Worm (Caenorhabditis elegans) whole organism, L3 larva: ENCODE data around the gene srh-123.

Experiments used
- R02D3.7 ChIP-seq: fragments of 150-350 bp; optimal IDR thresholded peaks from 2 replicates; lab custom pipeline; 2014; ENCODE audit warnings: missing biosample characterization, missing genetic modification characterization
- aly-2 ChIP-seq: fragments of 150-350 bp; optimal IDR thresholded peaks from 2 replicates; lab custom pipeline; 2014; ENCODE audit warnings: missing biosample characterization, missing genetic modification characterization
- ama-1 ChIP-seq: fragments of 150-350 bp; optimal IDR thresholded peaks from 2 replicates; lab custom pipeline; 2018
- ceh-82 ChIP-seq: fragments of 150-350 bp; optimal IDR thresholded peaks from 2 replicates; lab custom pipeline; 2014; ENCODE audit warnings: missing biosample characterization, missing genetic modification characterization
- ceh-9 ChIP-seq: sonication (generic microtip); optimal IDR thresholded peaks from 2 replicates; lab custom pipeline; 2018; ENCODE audit warnings: missing biosample characterization, missing genetic modification characterization
- daf-12 ChIP-seq: fragments of 150-350 bp; optimal IDR thresholded peaks from 2 replicates; lab custom pipeline; 2014; ENCODE audit warnings: missing biosample characterization, missing genetic modification reagents, missing genetic modification characterization
- egl-27 ChIP-seq: sonication (generic microtip); optimal IDR thresholded peaks from 4 replicates; lab custom pipeline; 2017; ENCODE audit warnings: missing biosample characterization, missing genetic modification reagents, missing genetic modification characterization
- egl-5 ChIP-seq: fragments of 150-350 bp; optimal IDR thresholded peaks from 2 replicates; lab custom pipeline; 2017; ENCODE audit warnings: missing biosample characterization, missing genetic modification reagents, missing genetic modification characterization, inconsistent platforms
- elt-1 ChIP-seq: fragments of 150-350 bp; optimal IDR thresholded peaks from 2 replicates; lab custom pipeline; 2014; ENCODE audit warnings: missing biosample characterization, missing genetic modification characterization
- elt-3 ChIP-seq, 3 experiments: fragments of 150-350 bp in 1 of 3; sonication (generic microtip) in 2 of 3; optimal IDR thresholded peaks; 2 replicates in 2 of 3; 4 replicates in 1 of 3; lab custom pipeline; 2014 to 2017; ENCODE audit warnings: missing biosample characterization in 3 of 3, missing genetic modification characterization in 3 of 3
- eor-1 ChIP-seq, 2 experiments: fragments of 150-350 bp; optimal IDR thresholded peaks; 2 replicates each; lab custom pipeline; 2014 to 2018; ENCODE audit warnings: missing biosample characterization in 2 of 2, missing genetic modification characterization in 2 of 2
- fkh-10 ChIP-seq: sonication (generic microtip); optimal IDR thresholded peaks from 2 replicates; lab custom pipeline; 2017; ENCODE audit warnings: missing biosample characterization, missing genetic modification reagents, missing genetic modification characterization
- fkh-2 ChIP-seq: fragments of 150-350 bp; optimal IDR thresholded peaks from 2 replicates; lab custom pipeline; 2014; ENCODE audit warnings: missing biosample characterization, missing genetic modification reagents, missing genetic modification characterization
- fos-1 ChIP-seq: fragments of 150-350 bp; optimal IDR thresholded peaks from 2 replicates; lab custom pipeline; 2014; ENCODE audit warnings: missing biosample characterization, missing genetic modification characterization
- jun-1 ChIP-seq: fragments of 150-350 bp; optimal IDR thresholded peaks from 2 replicates; lab custom pipeline; 2014; ENCODE audit warnings: missing biosample characterization, missing genetic modification reagents, missing genetic modification characterization
- lin-39 ChIP-seq: fragments of 150-350 bp; optimal IDR thresholded peaks from 2 replicates; lab custom pipeline; 2018; ENCODE audit warnings: missing biosample characterization, missing genetic modification reagents, missing genetic modification characterization
- lsy-12 ChIP-seq: sonication (generic microtip); optimal IDR thresholded peaks from 2 replicates; lab custom pipeline; 2016; ENCODE audit warnings: mild to moderate bottlenecking, missing genetic modification characterization, missing compliant biosample characterization
- mdl-1 ChIP-seq: fragments of 150-350 bp; optimal IDR thresholded peaks from 2 replicates; lab custom pipeline; 2014; ENCODE audit warnings: missing biosample characterization, missing genetic modification characterization
- mml-1 ChIP-seq: fragments of 150-350 bp; sonication (generic microtip); optimal IDR thresholded peaks from 3 replicates; lab custom pipeline; 2014; ENCODE audit warnings: missing biosample characterization, missing genetic modification characterization
- nfya-1 ChIP-seq: sonication (generic microtip); optimal IDR thresholded peaks from 2 replicates; lab custom pipeline; 2017; ENCODE audit warnings: missing genetic modification characterization, mild to moderate bottlenecking, missing compliant biosample characterization, antibody characterized with exemption, moderate library complexity; ENCODE audit not compliant: insufficient read depth
- nhr-11 ChIP-seq: fragments of 150-350 bp; optimal IDR thresholded peaks from 2 replicates; lab custom pipeline; 2014; ENCODE audit warnings: missing biosample characterization, missing genetic modification characterization
- nhr-12 ChIP-seq: fragments of 150-350 bp; optimal IDR thresholded peaks from 2 replicates; lab custom pipeline; 2014; ENCODE audit warnings: missing biosample characterization, missing genetic modification characterization
- nhr-23 ChIP-seq: fragments of 150-350 bp; optimal IDR thresholded peaks from 2 replicates; lab custom pipeline; 2014; ENCODE audit warnings: missing biosample characterization, missing genetic modification reagents, missing genetic modification characterization
- nhr-237 ChIP-seq: fragments of 150-350 bp; optimal IDR thresholded peaks from 2 replicates; lab custom pipeline; 2014; ENCODE audit warnings: missing biosample characterization, missing genetic modification characterization
- nhr-25 ChIP-seq: sonication (generic microtip); optimal IDR thresholded peaks from 2 replicates; lab custom pipeline; 2017; ENCODE audit warnings: missing biosample characterization, missing genetic modification characterization
- nhr-67 ChIP-seq: fragments of 150-350 bp; optimal IDR thresholded peaks from 2 replicates; lab custom pipeline; 2014; ENCODE audit warnings: missing biosample characterization, missing genetic modification characterization
- nhr-76 ChIP-seq: fragments of 150-350 bp; sonication (generic microtip); optimal IDR thresholded peaks from 5 replicates; lab custom pipeline; 2014; ENCODE audit warnings: missing biosample characterization, missing genetic modification characterization
- nhr-77 ChIP-seq: fragments of 150-350 bp; optimal IDR thresholded peaks from 2 replicates; lab custom pipeline; 2014; ENCODE audit warnings: missing biosample characterization, missing genetic modification characterization
- pha-4 ChIP-seq: fragments of 150-350 bp; optimal IDR thresholded peaks from 2 replicates; lab custom pipeline; 2014; ENCODE audit warnings: missing biosample characterization, missing genetic modification reagents, missing genetic modification characterization
- pqm-1 ChIP-seq: fragments of 150-350 bp; optimal IDR thresholded peaks from 2 replicates; lab custom pipeline; 2017; ENCODE audit warnings: missing biosample characterization, missing genetic modification characterization, inconsistent platforms
- sea-2 ChIP-seq: fragments of 150-350 bp; sonication (generic microtip); optimal IDR thresholded peaks from 4 replicates; lab custom pipeline; 2014; ENCODE audit warnings: missing biosample characterization, missing genetic modification reagents, missing genetic modification characterization
- skn-1 ChIP-seq: fragments of 150-350 bp; optimal IDR thresholded peaks from 2 replicates; lab custom pipeline; 2014; ENCODE audit warnings: missing biosample characterization, missing genetic modification characterization
- tbx-2 ChIP-seq: sonication (generic microtip); optimal IDR thresholded peaks from 2 replicates; lab custom pipeline; 2016; ENCODE audit warnings: mild to moderate bottlenecking, missing genetic modification characterization, missing compliant biosample characterization
- unc-39 ChIP-seq: sonication (generic microtip); optimal IDR thresholded peaks from 4 replicates; lab custom pipeline; 2017; ENCODE audit warnings: missing biosample characterization, missing genetic modification characterization
- unc-62 ChIP-seq: fragments of 150-350 bp; sonication (generic microtip); optimal IDR thresholded peaks from 4 replicates; lab custom pipeline; 2014; ENCODE audit warnings: missing biosample characterization, missing genetic modification reagents, missing genetic modification characterization
- zag-1 ChIP-seq: fragments of 150-350 bp; optimal IDR thresholded peaks from 2 replicates; lab custom pipeline; 2014; ENCODE audit warnings: missing biosample characterization, missing genetic modification characterization
- ztf-11 ChIP-seq: fragments of 150-350 bp; optimal IDR thresholded peaks from 2 replicates; lab custom pipeline; 2014; ENCODE audit warnings: missing biosample characterization, missing genetic modification characterization

Gene srh-123

ce11 chrV:17473699-17474098 lies at the start of gene srh-123:
Gene srh-123 (plus strand): TSS chrV:17473999.
- no peak for TF ChIP-seq egl-27
- TF ChIP-seq aly-2 (tag; lab: Kevin White, UChicago): no peak
- TF ChIP-seq jun-1: no peak
- TF ChIP-seq lin-39 (tag; lab: Kevin White, UChicago): no peak
- TF ChIP-seq nhr-76 (tag; lab: Kevin White, UChicago): no peak
- TF ChIP-seq nhr-23 (tag; lab: Kevin White, UChicago): no peak
- TF ChIP-seq nhr-237 (tag; lab: Kevin White, UChicago): no peak
- no peak for TF ChIP-seq nhr-77
- TF ChIP-seq fos-1 (tag; lab: Kevin White, UChicago): no peak
- TF ChIP-seq mdl-1: no peak
- no peak for TF ChIP-seq eor-1 (tag; optimal IDR thresholded peaks at IDR 0.05; lab: Kevin White, UChicago)
- TF ChIP-seq zag-1 (tag; lab: Kevin White, UChicago): no peak
- TF ChIP-seq mml-1 (tag; lab: Kevin White, UChicago): no peak

DNA sequence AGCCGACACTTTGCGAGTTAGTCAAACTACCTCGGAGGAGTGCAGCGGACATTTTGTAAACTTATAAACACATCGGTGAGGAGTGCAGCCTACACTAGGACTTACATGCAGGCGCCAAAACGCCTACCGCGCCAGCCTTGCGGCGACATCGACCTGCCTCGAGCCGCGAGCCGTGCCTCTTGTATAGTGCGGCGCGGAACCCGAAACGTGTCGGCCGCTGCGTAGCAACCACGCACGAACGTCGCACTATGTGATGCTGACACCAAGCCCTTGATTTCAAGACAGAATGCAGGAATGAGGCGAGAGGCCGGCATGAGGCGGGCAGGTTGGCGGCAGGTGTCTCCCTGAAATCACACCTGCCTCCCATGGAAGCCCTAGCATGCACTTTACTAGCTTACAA lies 44.5 kb upstream of the srh-123 start:
- TF ChIP-seq tbx-2: no peak
- TF ChIP-seq fkh-2 (tag; lab: Kevin White, UChicago): no peak
- TF ChIP-seq elt-1 (tag; lab: Kevin White, UChicago): no peak
- no peak for TF ChIP-seq zag-1 (tag; lab: Kevin White, UChicago)
- no peak for TF ChIP-seq unc-39
- no peak for TF ChIP-seq egl-5
- no peak for TF ChIP-seq daf-12 (tag; lab: Kevin White, UChicago)
- no peak for TF ChIP-seq egl-27
- no peak for TF ChIP-seq mdl-1
- no peak for TF ChIP-seq unc-62 (GFP tag; lab: Kevin White, UChicago)
- no peak for TF ChIP-seq nhr-23 (tag; lab: Kevin White, UChicago)
- no peak for TF ChIP-seq nhr-67 (tag; lab: Kevin White, UChicago)
- TF ChIP-seq lsy-12: no peak
- TF ChIP-seq ztf-11: no peak
- no peak for TF ChIP-seq pha-4 (tag; lab: Kevin White, UChicago)
- TF ChIP-seq nfya-1 (tag; lab: Kevin White, UChicago): no peak
- TF ChIP-seq mml-1 (tag; lab: Kevin White, UChicago): no peak
- no peak for TF ChIP-seq nhr-25 (tag; lab: Kevin White, UChicago)
- TF ChIP-seq lin-39 (tag; lab: Kevin White, UChicago): no peak

- TF ChIP-seq nhr-67 (tag; lab: Kevin White, UChicago): no peak
- TF ChIP-seq nhr-12 (tag; lab: Kevin White, UChicago): no peak
- no peak for TF ChIP-seq nhr-77
- TF ChIP-seq R02D3.7: no peak
- no peak for TF ChIP-seq mml-1 (tag; lab: Kevin White, UChicago)
- no peak for TF ChIP-seq fkh-2 (tag; lab: Kevin White, UChicago)
- no peak for TF ChIP-seq nhr-76 (tag; lab: Kevin White, UChicago)
- TF ChIP-seq pqm-1 (tag; lab: Kevin White, UChicago): no peak
These were observed 43.7 kb upstream of the srh-123 start, which contains the start of gene T27C5.10 for ce11 chrV:17430066-17430465. Gene T27C5.10 (minus strand): TSS chrV:17430166.

DNA sequence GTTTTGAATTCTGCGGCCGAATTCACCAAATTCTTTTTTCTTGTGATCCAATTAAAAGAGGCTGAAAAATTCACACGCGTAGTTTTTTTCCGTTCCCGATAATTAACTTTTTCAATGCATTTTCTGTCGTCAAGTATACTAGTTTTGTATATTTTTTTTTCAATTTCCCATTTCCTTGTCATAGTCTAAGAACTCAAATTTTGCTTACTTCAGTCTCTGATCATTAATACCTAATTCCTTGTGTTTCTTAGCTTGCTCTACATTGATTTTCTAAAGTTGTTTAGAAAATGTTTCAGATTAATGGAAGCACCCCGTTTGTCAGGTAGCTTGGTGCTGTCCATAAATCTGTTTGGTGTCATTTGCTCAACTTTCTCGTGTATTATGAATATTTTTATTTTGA lies 42.9 kb upstream of the srh-123 start, which contains the start of gene srbc-27:
srbc-27 (plus strand) TSS at position 301 of the 400 bp plus-strand sequence.
- TF ChIP-seq ceh-9 (tag; lab: Kevin White, UChicago) (no peak), unc-39 (no peak), R02D3.7 (no peak), pqm-1 (tag; lab: Kevin White, UChicago) (no peak), elt-1 (tag; lab: Kevin White, UChicago) (no peak), fos-1 (tag; lab: Kevin White, UChicago) (no peak), fkh-10 (GFP tag; lab: Kevin White, UChicago) (no peak), eor-1 (tag; optimal IDR thresholded peaks at IDR 0.05; lab: Kevin White, UChicago) (no peak)

ce11 chrV:17436492-17436891 lies 37.3 kb upstream of the srh-123 start, which contains the start of gene F20E11.18:
Gene F20E11.18 (minus strand): TSS chrV:17436592.
- no peak for TF ChIP-seq nhr-76 (tag; lab: Kevin White, UChicago)
- no peak for TF ChIP-seq ama-1 (lab: Kevin White, UChicago)
- no peak for TF ChIP-seq R02D3.7
- TF ChIP-seq skn-1 (tag; lab: Kevin White, UChicago): no peak
- no peak for TF ChIP-seq nhr-67 (tag; lab: Kevin White, UChicago)
- no peak for TF ChIP-seq sea-2 (GFP tag; lab: Kevin White, UChicago)
- TF ChIP-seq nhr-12 (tag; lab: Kevin White, UChicago): no peak
- no peak for TF ChIP-seq elt-3 (tag; optimal IDR thresholded peaks at IDR 0.05; lab: Kevin White, UChicago)
- TF ChIP-seq ceh-82 (tag; lab: Kevin White, UChicago): no peak
- TF ChIP-seq fkh-2 (tag; lab: Kevin White, UChicago): no peak
- TF ChIP-seq nfya-1 (tag; lab: Kevin White, UChicago): no peak
- TF ChIP-seq nhr-11 (tag; lab: Kevin White, UChicago): no peak
- TF ChIP-seq unc-62 (GFP tag; lab: Kevin White, UChicago): no peak
- TF ChIP-seq ztf-11: no peak
